ENCODE assay signal across 6 fruit fly cellular contexts in the genomic region with DNA sequence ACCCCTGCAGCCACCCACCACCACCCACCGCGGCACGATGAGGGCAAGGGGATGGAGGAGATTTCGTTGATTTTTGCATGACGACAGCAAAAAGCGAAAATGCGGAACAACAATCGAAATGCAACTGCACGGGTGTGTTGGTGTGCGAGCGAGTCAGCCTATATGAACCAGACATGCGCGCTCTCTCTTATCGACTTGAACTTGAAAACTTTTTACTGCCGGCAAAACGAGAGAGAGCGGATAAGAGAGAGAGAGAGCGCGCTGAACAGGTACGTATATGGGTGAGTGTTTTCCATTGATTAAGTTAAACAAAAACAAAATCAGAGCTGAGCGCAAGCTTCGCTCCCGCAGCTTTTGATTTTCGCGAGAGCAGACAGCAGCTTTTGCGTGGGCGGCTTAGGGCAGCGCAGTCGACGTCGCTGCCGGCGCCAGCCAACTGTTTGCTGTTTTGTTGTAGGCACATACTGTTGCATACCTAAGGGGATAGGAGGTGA.
TF ChIP-seq lines count a peak whose summit lies in the region.

No protein-coding gene starts in this region.

- no peak for TF ChIP-seq CTCF in whole organism, embryonic (GFP tag; optimal IDR thresholded peaks at IDR 0.05; lab: Kevin White, UChicago)

TF ChIP-seq in whole organism, 6 proteins besides CTCF, POLR2A, EP300 and RAD21:
- TF ChIP-seq pan (optimal IDR thresholded peaks at IDR 0.05; lab: Kevin White, UChicago) (no peak), psq (optimal IDR thresholded peaks at IDR 0.05; lab: Kevin White, UChicago) (no peak), Dll (optimal IDR thresholded peaks at IDR 0.05; lab: Kevin White, UChicago) (peak; percentile 94), EcR (GFP tag; optimal IDR thresholded peaks at IDR 0.05; lab: Kevin White, UChicago) (no peak), CG8478 (optimal IDR thresholded peaks at IDR 0.05; lab: Kevin White, UChicago) (peak; percentile 62), usp (GFP tag; optimal IDR thresholded peaks at IDR 0.05; lab: Kevin White, UChicago) (no peak)

TF ChIP-seq in whole organism, adult, 20 proteins besides CTCF, POLR2A, EP300 and RAD21 (continues in another document):
- TF ChIP-seq tj (GFP tag; optimal IDR thresholded peaks at IDR 0.05; lab: Kevin White, UChicago) (peak; percentile 99), CG14711 (tag; optimal IDR thresholded peaks at IDR 0.05; lab: Kevin White, UChicago) (peak; percentile 22), CG5204 (GFP tag; optimal IDR thresholded peaks at IDR 0.05; lab: Kevin White, UChicago) (no peak), bab1 (GFP tag; optimal IDR thresholded peaks at IDR 0.05; lab: Kevin White, UChicago) (no peak), Hr96 (GFP tag; optimal IDR thresholded peaks at IDR 0.05; lab: Kevin White, UChicago) (no peak), pad (GFP tag; optimal IDR thresholded peaks at IDR 0.05; lab: Kevin White, UChicago) (peak; percentile 67), CG1620 (GFP tag; optimal IDR thresholded peaks at IDR 0.05; lab: Kevin White, UChicago) (no peak), CG7045 (GFP tag; optimal IDR thresholded peaks at IDR 0.05; lab: Kevin White, UChicago) (no peak), Crg-1 (GFP tag; optimal IDR thresholded peaks at IDR 0.05; lab: Kevin White, UChicago) (no peak), Mnt (GFP tag; optimal IDR thresholded peaks at IDR 0.05; lab: Kevin White, UChicago) (peak; percentile 78), cic (GFP tag; optimal IDR thresholded peaks at IDR 0.05; lab: Kevin White, UChicago) (peak; percentile 97), CG33017 (tag; optimal IDR thresholded peaks at IDR 0.05; lab: Kevin White, UChicago) (peak; percentile 56), kay (GFP tag; lab: Kevin White, UChicago; ENCODE audit: borderline replicate concordance) (no peak), Clk (GFP tag; optimal IDR thresholded peaks at IDR 0.05; lab: Kevin White, UChicago) (peak; percentile 48), CG11617 (GFP tag; optimal IDR thresholded peaks at IDR 0.05; lab: Kevin White, UChicago) (no peak), cnc (optimal IDR thresholded peaks at IDR 0.05; lab: Kevin White, UChicago) (peak; percentile 33 to 59)

TF ChIP-seq in whole organism, embryonic, 481 proteins besides CTCF, POLR2A, EP300 and RAD21 (continues in another document):
- TF ChIP-seq CG17829 (tag; optimal IDR thresholded peaks at IDR 0.05; lab: Kevin White, UChicago) = no peak
- TF ChIP-seq slou (GFP tag; optimal IDR thresholded peaks at IDR 0.05; lab: Kevin White, UChicago) = no peak
- peak; percentile 99 for TF ChIP-seq sr (GFP tag; IDR thresholded peaks at IDR 0.05; lab: Robert Waterston, UW)
- no peak for TF ChIP-seq Dref (GFP tag; IDR thresholded peaks at IDR 0.05; lab: Robert Waterston, UW)
- TF ChIP-seq her (GFP tag; optimal IDR thresholded peaks at IDR 0.05; lab: Kevin White, UChicago) = no peak
- TF ChIP-seq grn (GFP tag; optimal IDR thresholded peaks at IDR 0.05; lab: Kevin White, UChicago) = no peak
- TF ChIP-seq Fer2 (tag; optimal IDR thresholded peaks at IDR 0.05; lab: Kevin White, UChicago) = no peak
- TF ChIP-seq CG13287 (GFP tag; IDR thresholded peaks at IDR 0.05; lab: Robert Waterston, UW; ENCODE audit: partially characterized antibody) = peak; percentile 71
- no peak for TF ChIP-seq dmrt11E (tag; optimal IDR thresholded peaks at IDR 0.05; lab: Kevin White, UChicago)
- TF ChIP-seq CG43689 (GFP tag; IDR thresholded peaks at IDR 0.05; lab: Robert Waterston, UW) = no peak
- TF ChIP-seq dysf (GFP tag; IDR thresholded peaks at IDR 0.05; lab: Robert Waterston, UW) = no peak
- no peak for TF ChIP-seq CG6254 (GFP tag; optimal IDR thresholded peaks at IDR 0.05; lab: Kevin White, UChicago)
- TF ChIP-seq oc (tag; optimal IDR thresholded peaks at IDR 0.05; lab: Kevin White, UChicago) = peak; percentile 46
- TF ChIP-seq Sin3A (optimal IDR thresholded peaks at IDR 0.05; lab: Kevin White, UChicago) = no peak
- TF ChIP-seq yki (optimal IDR thresholded peaks at IDR 0.05; lab: Kevin White, UChicago) = peak; percentile 32
- no peak for TF ChIP-seq Vsx1 (GFP tag; optimal IDR thresholded peaks at IDR 0.05; lab: Kevin White, UChicago)
- no peak for TF ChIP-seq twi (tag; optimal IDR thresholded peaks at IDR 0.05; lab: Kevin White, UChicago)

TF ChIP-seq in whole organism, prepupa, 60 proteins besides CTCF, POLR2A, EP300 and RAD21 (continues in another document):
- no peak for TF ChIP-seq CG10669 (GFP tag; optimal IDR thresholded peaks at IDR 0.05; lab: Kevin White, UChicago)
- peak; percentile 33 for TF ChIP-seq CG16779 (tag; optimal IDR thresholded peaks at IDR 0.05; lab: Kevin White, UChicago)
- peak; percentile 82 for TF ChIP-seq vri (GFP tag; optimal IDR thresholded peaks at IDR 0.05; lab: Kevin White, UChicago)
- TF ChIP-seq Lpt (GFP tag; optimal IDR thresholded peaks at IDR 0.05; lab: Kevin White, UChicago) = peak; percentile 2
- no peak for TF ChIP-seq fd85E (GFP tag; optimal IDR thresholded peaks at IDR 0.05; lab: Kevin White, UChicago)
- no peak for TF ChIP-seq Ets21C (GFP tag; optimal IDR thresholded peaks at IDR 0.05; lab: Kevin White, UChicago)
- peak; percentile 39 for TF ChIP-seq svp (GFP tag; lab: Kevin White, UChicago)
- no peak for TF ChIP-seq CG3032 (tag; optimal IDR thresholded peaks at IDR 0.05; lab: Kevin White, UChicago)
- no peak for TF ChIP-seq CG3919 (GFP tag; optimal IDR thresholded peaks at IDR 0.05; lab: Kevin White, UChicago)
- no peak for TF ChIP-seq pdm3 (GFP tag; optimal IDR thresholded peaks at IDR 0.05; lab: Kevin White, UChicago)
- peak; percentile 17 to 41 for TF ChIP-seq ss (GFP tag; optimal IDR thresholded peaks at IDR 0.05; lab: Kevin White, UChicago)
- TF ChIP-seq fkh (GFP tag; optimal IDR thresholded peaks at IDR 0.05; lab: Kevin White, UChicago) = no peak
- no peak for TF ChIP-seq CG10631 (GFP tag; optimal IDR thresholded peaks at IDR 0.05; lab: Kevin White, UChicago)
- TF ChIP-seq Met (GFP tag; optimal IDR thresholded peaks at IDR 0.05; lab: Kevin White, UChicago) = no peak
- TF ChIP-seq CG11902 (GFP tag; optimal IDR thresholded peaks at IDR 0.05; lab: Kevin White, UChicago) = no peak
- no peak for TF ChIP-seq spab (GFP tag; optimal IDR thresholded peaks at IDR 0.05; lab: Kevin White, UChicago)
- TF ChIP-seq Eip75B (GFP tag; optimal IDR thresholded peaks at IDR 0.05; lab: Kevin White, UChicago) = peak; percentile 36
- TF ChIP-seq CG6854 (GFP tag; optimal IDR thresholded peaks at IDR 0.05; lab: Kevin White, UChicago) = peak; percentile 47

TF ChIP-seq in whole organism, pupa, 21 proteins besides CTCF, POLR2A, EP300 and RAD21:
- TF ChIP-seq Pif1B (GFP tag; optimal IDR thresholded peaks at IDR 0.05; lab: Kevin White, UChicago) (peak; percentile 23), Ets98B (GFP tag; IDR thresholded peaks at IDR 0.05; lab: Robert Waterston, UW) (peak; percentile 35; the same call in 1 of the 2 replicates), EcR (GFP tag; optimal IDR thresholded peaks at IDR 0.05; lab: Kevin White, UChicago) (peak; percentile 84), CG4496 (GFP tag; IDR thresholded peaks at IDR 0.05; lab: Robert Waterston, UW) (peak; percentile 54; the same call in 1 of the 3 replicates), Pif1A (GFP tag; optimal IDR thresholded peaks at IDR 0.05; lab: Kevin White, UChicago) (no peak), CG9948 (tag; optimal IDR thresholded peaks at IDR 0.05; lab: Kevin White, UChicago) (no peak), CG32121 (GFP tag; IDR thresholded peaks at IDR 0.05; lab: Robert Waterston, UW) (no peak), Snoo (tag; optimal IDR thresholded peaks at IDR 0.05; lab: Kevin White, UChicago) (peak; percentile 17), CG15710 (tag; optimal IDR thresholded peaks at IDR 0.05; lab: Kevin White, UChicago) (no peak), CG17806 (tag; optimal IDR thresholded peaks at IDR 0.05; lab: Kevin White, UChicago) (no peak), CG8301 (tag; optimal IDR thresholded peaks at IDR 0.05; lab: Kevin White, UChicago) (no peak), CG14655 (GFP tag; optimal IDR thresholded peaks at IDR 0.05; lab: Kevin White, UChicago) (no peak), rn (GFP tag; IDR thresholded peaks at IDR 0.05; lab: Robert Waterston, UW) (no peak), CG10348 (GFP tag; IDR thresholded peaks at IDR 0.05; lab: Robert Waterston, UW) (no peak)

TF ChIP-seq in whole organism, wandering third instar larva, 38 proteins besides CTCF, POLR2A, EP300 and RAD21:
- TF ChIP-seq dl (GFP tag; optimal IDR thresholded peaks at IDR 0.05; lab: Kevin White, UChicago; ENCODE audit: insufficient read depth in 1 of 2, partially characterized antibody in 2 of 2) = peak; percentile 96 to 97
- peak; percentile 83 for TF ChIP-seq Vsx2 (GFP tag; optimal IDR thresholded peaks at IDR 0.05; lab: Kevin White, UChicago; ENCODE audit: partially characterized antibody)
- peak; percentile 98 for TF ChIP-seq Dif (GFP tag; optimal IDR thresholded peaks at IDR 0.05; lab: Kevin White, UChicago; ENCODE audit: partially characterized antibody)
- no peak for TF ChIP-seq N (GFP tag; optimal IDR thresholded peaks at IDR 0.05; lab: Kevin White, UChicago)
- no peak for TF ChIP-seq brk (GFP tag; optimal IDR thresholded peaks at IDR 0.05; lab: Kevin White, UChicago)
- TF ChIP-seq CrebA (GFP tag; optimal IDR thresholded peaks at IDR 0.05; lab: Kevin White, UChicago; ENCODE audit: borderline replicate concordance) = peak; percentile 88
- peak; percentile 69 for TF ChIP-seq Hr83 (GFP tag; optimal IDR thresholded peaks at IDR 0.05; lab: Kevin White, UChicago; ENCODE audit: poor library complexity, severe bottlenecking)
- peak; percentile 15 for TF ChIP-seq Jra (GFP tag; optimal IDR thresholded peaks at IDR 0.05; lab: Kevin White, UChicago)
- TF ChIP-seq Hnf4 (GFP tag; optimal IDR thresholded peaks at IDR 0.05; lab: Kevin White, UChicago) = peak; percentile 8
- peak; percentile 10 for TF ChIP-seq Rel (GFP tag; optimal IDR thresholded peaks at IDR 0.05; lab: Kevin White, UChicago)
- TF ChIP-seq Rel (tag; optimal IDR thresholded peaks at IDR 0.05; lab: Kevin White, UChicago) = peak; percentile 33
- TF ChIP-seq Dfd (GFP tag; optimal IDR thresholded peaks at IDR 0.05; lab: Kevin White, UChicago) = no peak
- TF ChIP-seq br (GFP tag; optimal IDR thresholded peaks at IDR 0.05; lab: Kevin White, UChicago) = no peak
- TF ChIP-seq sage (GFP tag; optimal IDR thresholded peaks at IDR 0.05; lab: Kevin White, UChicago) = peak; percentile 15
- TF ChIP-seq psq (GFP tag; optimal IDR thresholded peaks at IDR 0.05; lab: Kevin White, UChicago) = peak; percentile 84
- TF ChIP-seq dmrt93B (GFP tag; optimal IDR thresholded peaks at IDR 0.05; lab: Kevin White, UChicago) = no peak
- TF ChIP-seq fru (GFP tag; optimal IDR thresholded peaks at IDR 0.05; lab: Kevin White, UChicago) = peak; percentile 14
- peak; percentile 19 for TF ChIP-seq rgr (GFP tag; optimal IDR thresholded peaks at IDR 0.05; lab: Kevin White, UChicago)
- peak; percentile 18 for TF ChIP-seq Sp1 (GFP tag; optimal IDR thresholded peaks at IDR 0.05; lab: Kevin White, UChicago)
- no peak for TF ChIP-seq CG32264 (GFP tag; optimal IDR thresholded peaks at IDR 0.05; lab: Kevin White, UChicago)
- peak; percentile 44 for TF ChIP-seq h (GFP tag; optimal IDR thresholded peaks at IDR 0.05; lab: Kevin White, UChicago)
TF ChIP-seq in whole organism, wandering third instar larva: peak in this region for 14.
